Worm (Caenorhabditis elegans) whole organism, L3 larva: ENCODE data around the gene hcp-1.

Source experiments
- R02D3.7 ChIP-seq: fragments of 150-350 bp; optimal IDR thresholded peaks from 2 replicates; lab custom pipeline; 2014; ENCODE audit warnings: missing biosample characterization, missing genetic modification characterization
- ZK546.5 ChIP-seq: sonication (generic microtip); optimal IDR thresholded peaks from 2 replicates; lab custom pipeline; 2017; ENCODE audit warnings: missing biosample characterization, missing genetic modification characterization
- aly-2 ChIP-seq: fragments of 150-350 bp; optimal IDR thresholded peaks from 2 replicates; lab custom pipeline; 2014; ENCODE audit warnings: missing biosample characterization, missing genetic modification characterization
- ama-1 ChIP-seq: fragments of 150-350 bp; optimal IDR thresholded peaks from 2 replicates; lab custom pipeline; 2018
- ceh-9 ChIP-seq: sonication (generic microtip); optimal IDR thresholded peaks from 2 replicates; lab custom pipeline; 2018; ENCODE audit warnings: missing biosample characterization, missing genetic modification characterization
- egl-27 ChIP-seq: sonication (generic microtip); optimal IDR thresholded peaks from 4 replicates; lab custom pipeline; 2017; ENCODE audit warnings: missing biosample characterization, missing genetic modification reagents, missing genetic modification characterization
- elt-1 ChIP-seq: fragments of 150-350 bp; optimal IDR thresholded peaks from 2 replicates; lab custom pipeline; 2014; ENCODE audit warnings: missing biosample characterization, missing genetic modification characterization
- elt-2 ChIP-seq: sonication (generic microtip); optimal IDR thresholded peaks from 2 replicates; lab custom pipeline; 2016; ENCODE audit warnings: missing genetic modification reagents, mild to moderate bottlenecking, missing genetic modification characterization, missing compliant biosample characterization
- eor-1 ChIP-seq, 2 experiments: fragments of 150-350 bp; optimal IDR thresholded peaks; 2 replicates each; lab custom pipeline; 2014 to 2018; ENCODE audit warnings: missing biosample characterization in 2 of 2, missing genetic modification characterization in 2 of 2
- fkh-10 ChIP-seq: sonication (generic microtip); optimal IDR thresholded peaks from 2 replicates; lab custom pipeline; 2017; ENCODE audit warnings: missing biosample characterization, missing genetic modification reagents, missing genetic modification characterization
- fkh-2 ChIP-seq: fragments of 150-350 bp; optimal IDR thresholded peaks from 2 replicates; lab custom pipeline; 2014; ENCODE audit warnings: missing biosample characterization, missing genetic modification reagents, missing genetic modification characterization
- hmg-11 ChIP-seq: sonication (generic microtip); optimal IDR thresholded peaks from 2 replicates; lab custom pipeline; 2016; ENCODE audit warnings: missing genetic modification characterization, missing compliant biosample characterization
- jun-1 ChIP-seq: fragments of 150-350 bp; optimal IDR thresholded peaks from 2 replicates; lab custom pipeline; 2014; ENCODE audit warnings: missing biosample characterization, missing genetic modification reagents, missing genetic modification characterization
- mdl-1 ChIP-seq: fragments of 150-350 bp; optimal IDR thresholded peaks from 2 replicates; lab custom pipeline; 2014; ENCODE audit warnings: missing biosample characterization, missing genetic modification characterization
- nhr-11 ChIP-seq: fragments of 150-350 bp; optimal IDR thresholded peaks from 2 replicates; lab custom pipeline; 2014; ENCODE audit warnings: missing biosample characterization, missing genetic modification characterization
- nhr-237 ChIP-seq: fragments of 150-350 bp; optimal IDR thresholded peaks from 2 replicates; lab custom pipeline; 2014; ENCODE audit warnings: missing biosample characterization, missing genetic modification characterization
- nhr-25 ChIP-seq: sonication (generic microtip); optimal IDR thresholded peaks from 2 replicates; lab custom pipeline; 2017; ENCODE audit warnings: missing biosample characterization, missing genetic modification characterization
- nhr-67 ChIP-seq: fragments of 150-350 bp; optimal IDR thresholded peaks from 2 replicates; lab custom pipeline; 2014; ENCODE audit warnings: missing biosample characterization, missing genetic modification characterization
- nhr-76 ChIP-seq: fragments of 150-350 bp; sonication (generic microtip); optimal IDR thresholded peaks from 5 replicates; lab custom pipeline; 2014; ENCODE audit warnings: missing biosample characterization, missing genetic modification characterization
- pha-4 ChIP-seq: fragments of 150-350 bp; optimal IDR thresholded peaks from 2 replicates; lab custom pipeline; 2014; ENCODE audit warnings: missing biosample characterization, missing genetic modification reagents, missing genetic modification characterization
- pqm-1 ChIP-seq: fragments of 150-350 bp; optimal IDR thresholded peaks from 2 replicates; lab custom pipeline; 2017; ENCODE audit warnings: missing biosample characterization, missing genetic modification characterization, inconsistent platforms
- sea-2 ChIP-seq: fragments of 150-350 bp; sonication (generic microtip); optimal IDR thresholded peaks from 4 replicates; lab custom pipeline; 2014; ENCODE audit warnings: missing biosample characterization, missing genetic modification reagents, missing genetic modification characterization
- skn-1 ChIP-seq: fragments of 150-350 bp; optimal IDR thresholded peaks from 2 replicates; lab custom pipeline; 2014; ENCODE audit warnings: missing biosample characterization, missing genetic modification characterization
- snpc-4 ChIP-seq: fragments of 150-350 bp; optimal IDR thresholded peaks from 2 replicates; lab custom pipeline; 2014; ENCODE audit warnings: missing biosample characterization, missing genetic modification characterization
- unc-39 ChIP-seq: sonication (generic microtip); optimal IDR thresholded peaks from 4 replicates; lab custom pipeline; 2017; ENCODE audit warnings: missing biosample characterization, missing genetic modification characterization
- zag-1 ChIP-seq: fragments of 150-350 bp; optimal IDR thresholded peaks from 2 replicates; lab custom pipeline; 2014; ENCODE audit warnings: missing biosample characterization, missing genetic modification characterization
- ztf-11 ChIP-seq: fragments of 150-350 bp; optimal IDR thresholded peaks from 2 replicates; lab custom pipeline; 2014; ENCODE audit warnings: missing biosample characterization, missing genetic modification characterization
- ztf-4 ChIP-seq: fragments of 150-350 bp; optimal IDR thresholded peaks from 2 replicates; lab custom pipeline; 2014; ENCODE audit warnings: missing biosample characterization, missing genetic modification characterization

The hcp-1 gene

DNA sequence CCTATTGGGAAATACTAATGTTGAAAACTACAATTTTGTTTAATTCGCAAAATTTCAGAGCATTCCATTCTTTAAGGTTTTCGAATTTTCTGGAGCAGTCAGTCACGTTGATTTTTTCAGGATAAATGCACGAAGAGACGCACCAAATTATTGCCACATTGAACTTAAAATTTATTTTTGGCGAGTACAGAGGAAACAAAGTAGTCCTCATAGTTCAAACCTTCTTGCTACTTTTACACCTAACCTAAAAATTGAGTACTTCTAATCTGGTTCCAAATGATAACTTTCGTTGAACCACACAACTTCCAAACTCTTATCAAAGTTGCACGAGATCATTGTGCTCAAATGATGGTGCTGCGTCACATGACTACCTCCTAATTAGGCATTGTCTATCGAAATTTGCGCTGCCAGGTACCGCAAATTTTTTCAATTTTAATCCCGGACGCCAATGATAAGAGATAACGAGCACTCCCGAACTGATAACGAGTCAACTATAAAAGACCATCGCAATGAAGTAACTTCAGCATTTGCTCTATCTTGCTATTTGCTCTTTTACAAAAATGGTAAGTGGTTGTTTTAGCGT, 20.2 kb downstream of the hcp-1 start, which contains the start of gene cpr-4:
Gene cpr-4 (plus strand): TSS at position 523 of the 583 bp plus-strand sequence.
- TF ChIP-seq ztf-4 (tag; lab: Kevin White, UChicago), result no peak
- peak; percentile 51 for TF ChIP-seq egl-27 (tag; lab: Kevin White, UChicago)
- peak; percentile 74 for TF ChIP-seq pha-4 (tag; lab: Kevin White, UChicago)
- TF ChIP-seq ceh-9, result no peak
- TF ChIP-seq pqm-1 (tag; lab: Kevin White, UChicago), result peak; percentile 100
- peak; percentile 100 for TF ChIP-seq elt-2
- TF ChIP-seq mdl-1 (tag; lab: Kevin White, UChicago), result peak; percentile 10
- TF ChIP-seq sea-2 (GFP tag; lab: Kevin White, UChicago), result no peak
- peak; percentile 78 for TF ChIP-seq jun-1 (tag; lab: Kevin White, UChicago)

DNA sequence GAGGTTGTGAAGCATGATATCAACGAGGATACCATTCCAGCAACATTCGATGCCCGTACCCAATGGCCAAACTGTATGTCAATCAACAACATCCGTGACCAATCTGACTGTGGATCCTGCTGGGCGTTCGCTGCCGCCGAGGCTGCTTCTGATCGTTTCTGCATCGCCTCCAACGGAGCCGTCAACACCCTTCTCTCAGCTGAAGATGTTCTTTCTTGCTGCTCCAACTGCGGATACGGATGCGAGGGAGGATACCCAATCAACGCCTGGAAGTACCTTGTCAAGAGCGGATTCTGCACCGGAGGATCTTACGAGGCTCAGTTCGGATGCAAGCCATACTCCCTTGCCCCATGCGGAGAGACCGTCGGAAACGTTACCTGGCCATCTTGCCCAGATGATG, 21.0 kb downstream of the hcp-1 start:
- TF ChIP-seq unc-39 (no peak), sea-2 (GFP tag; lab: Kevin White, UChicago) (no peak)

DNA sequence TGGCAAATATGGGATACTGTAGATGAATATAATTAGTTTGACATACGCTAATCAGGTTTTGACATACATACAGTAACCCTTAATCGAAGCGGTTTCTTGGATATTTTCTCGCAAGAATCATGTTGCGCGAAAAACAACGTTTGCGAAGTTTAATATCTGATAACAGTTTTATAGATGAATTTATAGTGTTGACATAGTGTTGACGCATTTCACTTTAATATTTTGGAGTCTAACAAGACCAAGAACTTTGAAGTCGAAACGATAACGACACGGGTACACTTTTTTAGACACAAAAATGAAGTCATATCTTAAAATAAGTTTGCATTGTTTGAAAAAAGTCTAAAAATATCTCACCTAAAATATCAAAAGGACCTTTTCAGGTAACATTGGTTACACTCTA, 22.3 kb downstream of the hcp-1 start:
- TF ChIP-seq snpc-4 (tag; lab: Kevin White, UChicago) (no peak), pqm-1 (tag; lab: Kevin White, UChicago) (peak; percentile 88), pha-4 (tag; lab: Kevin White, UChicago) (peak; percentile 38), nhr-67 (tag; lab: Kevin White, UChicago) (no peak), elt-2 (peak; percentile 57)
- TF ChIP-seq, all 47 proteins: peak for 3

DNA sequence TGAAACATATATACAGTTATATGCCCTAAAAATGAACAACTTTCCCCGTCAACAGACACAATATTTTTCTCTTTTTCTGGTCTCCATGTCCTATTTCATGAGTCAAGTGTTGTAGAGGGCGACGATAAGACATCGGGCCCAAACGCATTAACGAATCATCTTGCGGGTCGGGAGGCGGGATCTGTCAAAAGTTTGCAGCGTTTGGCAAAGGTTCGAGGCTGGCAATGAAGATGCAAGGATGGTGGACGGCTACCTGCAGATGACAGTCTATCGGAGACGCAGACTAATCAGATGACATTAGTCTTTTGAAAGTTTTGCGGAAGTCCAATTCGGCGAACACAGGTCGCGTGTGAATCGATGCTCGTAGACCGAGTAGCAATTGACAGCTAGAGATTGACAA, 26.8 kb downstream of the hcp-1 start:
- TF ChIP-seq R02D3.7 (tag; lab: Kevin White, UChicago), result no peak
- TF ChIP-seq nhr-25 (tag; lab: Kevin White, UChicago), result peak; percentile 52

DNA sequence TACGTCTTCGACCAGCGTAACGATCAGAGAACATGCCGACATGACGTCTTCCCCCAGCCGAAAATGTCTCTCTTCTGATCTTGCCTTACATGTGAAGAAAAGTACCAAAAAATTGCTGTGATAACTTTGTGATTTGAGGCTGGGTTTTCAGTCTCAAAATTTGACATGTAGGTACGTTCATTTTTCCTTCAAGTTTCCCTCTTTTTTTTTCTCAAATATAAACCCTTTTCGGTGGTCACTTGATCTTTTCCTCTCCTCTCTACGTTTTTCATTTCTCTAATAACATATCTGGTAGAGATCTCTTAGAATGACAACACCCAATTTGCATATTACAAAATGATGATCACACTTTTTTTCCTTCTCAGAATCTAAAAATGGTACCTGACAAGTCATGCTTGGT, 27.9 kb downstream of the hcp-1 start, which contains the start of gene nhr-37:
Gene nhr-37 (plus strand): TSS at position 301 of the 400 bp plus-strand sequence.
- no peak for TF ChIP-seq elt-2
- TF ChIP-seq nhr-76 (tag; lab: Kevin White, UChicago), result no peak
- TF ChIP-seq mdl-1 (tag; lab: Kevin White, UChicago), result no peak
- TF ChIP-seq ztf-4 (tag; lab: Kevin White, UChicago), result no peak
- TF ChIP-seq ama-1, result no peak
- TF ChIP-seq elt-1 (tag; lab: Kevin White, UChicago), result no peak
- no peak for TF ChIP-seq eor-1 (tag; optimal IDR thresholded peaks at IDR 0.05; lab: Kevin White, UChicago)
- TF ChIP-seq sea-2 (GFP tag; lab: Kevin White, UChicago), result no peak
- TF ChIP-seq zag-1 (tag; lab: Kevin White, UChicago), result no peak
- no peak for TF ChIP-seq fkh-10 (GFP tag; lab: Kevin White, UChicago)
- TF ChIP-seq skn-1 (tag; lab: Kevin White, UChicago), result no peak
- TF ChIP-seq nhr-237 (tag; lab: Kevin White, UChicago), result no peak
- no peak for TF ChIP-seq jun-1 (tag; lab: Kevin White, UChicago)
- TF ChIP-seq ceh-9, result no peak
- no peak for TF ChIP-seq fkh-2
- TF ChIP-seq hmg-11 (tag; lab: Kevin White, UChicago), result no peak

DNA sequence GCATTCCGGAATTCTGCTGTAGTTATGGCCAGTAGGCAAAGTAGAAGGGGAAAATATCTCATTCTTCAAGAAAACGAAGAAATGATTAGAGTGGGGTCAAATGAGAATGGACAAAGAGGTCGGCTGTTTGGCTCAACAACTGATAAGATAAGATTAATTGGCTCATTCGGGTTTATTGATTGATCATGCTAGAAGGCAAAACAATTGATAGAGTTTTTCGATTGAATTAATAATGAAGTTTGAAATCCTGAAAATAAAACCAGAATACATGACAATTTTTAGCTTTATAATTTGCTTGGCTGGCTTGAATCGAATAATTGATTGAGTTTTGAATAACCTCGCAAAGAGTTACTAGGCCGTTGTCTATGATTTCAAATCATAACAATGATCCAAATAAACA, 32.2 kb downstream of the hcp-1 start, which contains the start of gene ppt-1:
Gene ppt-1 (minus strand): TSS at position 101 of the 400 bp plus-strand sequence.
- TF ChIP-seq aly-2 (tag; lab: Kevin White, UChicago) (no peak), skn-1 (tag; lab: Kevin White, UChicago) (no peak), elt-2 (no peak), pha-4 (tag; lab: Kevin White, UChicago) (no peak), ztf-11 (no peak), mdl-1 (tag; lab: Kevin White, UChicago) (no peak), nhr-237 (tag; lab: Kevin White, UChicago) (no peak), ZK546.5 (no peak)

DNA sequence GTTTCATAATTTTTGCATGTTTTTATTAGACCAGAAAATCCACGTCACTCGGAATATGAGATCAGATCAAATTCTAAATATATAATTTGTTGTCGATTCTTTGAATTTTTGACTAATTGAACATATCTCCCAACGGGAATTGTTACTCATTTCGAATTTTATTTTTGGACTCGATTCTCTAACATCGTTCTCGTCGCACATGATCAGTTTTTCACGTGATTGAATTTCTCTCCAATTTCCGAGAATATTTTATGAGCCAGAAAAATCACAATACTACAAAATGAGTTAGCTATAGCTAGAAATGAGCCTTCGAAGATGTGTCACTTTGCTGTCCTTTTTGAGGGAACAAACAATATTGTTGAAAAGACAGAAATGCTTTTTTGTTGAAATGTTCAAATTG, 36.8 kb downstream of the hcp-1 start:
- TF ChIP-seq fkh-10 (GFP tag; lab: Kevin White, UChicago) (peak; percentile 13), nhr-11 (tag; lab: Kevin White, UChicago) (peak; percentile 70), hmg-11 (tag; lab: Kevin White, UChicago) (no peak), R02D3.7 (tag; lab: Kevin White, UChicago) (no peak)
